Worm (Caenorhabditis elegans) whole organism, L4 larva: Measurements from ENCODE around the gene mxl-1.

Experiments
- F10B5.3 ChIP-seq: sonication (generic microtip); optimal IDR thresholded peaks from 2 replicates; lab custom pipeline; 2016; ENCODE audit warnings: mild to moderate bottlenecking, missing genetic modification characterization, missing compliant biosample characterization
- F49E8.2 ChIP-seq: sonication (generic microtip); optimal IDR thresholded peaks from 2 replicates; lab custom pipeline; 2016; ENCODE audit warnings: missing compliant biosample characterization, mild to moderate bottlenecking, missing genetic modification characterization, borderline replicate concordance
- Y48G9A.11 ChIP-seq: fragments of 200-800 bp; sonication (Bioruptor generic); IDR thresholded peaks from 2 replicates; pipeline ENCODE4 v1.3.6; 2022; ENCODE audit warnings: missing genetic modification reagents, missing genetic modification characterization, missing compliant biosample characterization
- aha-1 ChIP-seq: fragments of 150-350 bp; peaks from one replicate; lab custom pipeline; 2014; ENCODE audit warnings: missing biosample characterization, missing genetic modification characterization
- ceh-28 ChIP-seq: fragments of 150-350 bp; optimal IDR thresholded peaks from 2 replicates; lab custom pipeline; 2014; ENCODE audit warnings: missing biosample characterization, missing genetic modification reagents, missing genetic modification characterization
- ceh-32 ChIP-seq: sonication (generic microtip); optimal IDR thresholded peaks from 2 replicates; lab custom pipeline; 2016; ENCODE audit warnings: mild to moderate bottlenecking, missing genetic modification characterization, missing compliant biosample characterization; ENCODE audit not compliant: poor library complexity
- cey-2 ChIP-seq: sonication (generic microtip); optimal IDR thresholded peaks from 3 replicates; lab custom pipeline; 2017; ENCODE audit warnings: missing genetic modification characterization, mild to moderate bottlenecking, missing compliant biosample characterization, antibody characterized with exemption, borderline replicate concordance; ENCODE audit not compliant: insufficient read depth
- ctbp-1 ChIP-seq: fragments of 200-800 bp; sonication (Bioruptor generic); IDR thresholded peaks from 2 replicates; pipeline ENCODE4 v1.3.6; 2022; ENCODE audit warnings: missing genetic modification reagents, missing genetic modification characterization, missing compliant biosample characterization
- dpl-1 ChIP-seq: fragments of 150-350 bp; optimal IDR thresholded peaks from 2 replicates; lab custom pipeline; 2014; ENCODE audit warnings: missing biosample characterization, missing genetic modification reagents, missing genetic modification characterization
- dve-1 ChIP-seq: sonication (generic microtip); optimal IDR thresholded peaks from 2 replicates; lab custom pipeline; 2017; ENCODE audit warnings: antibody characterized with exemption, mild to moderate bottlenecking, missing genetic modification characterization, missing compliant biosample characterization; ENCODE audit not compliant: insufficient read depth
- fkh-10 ChIP-seq: fragments of 150-350 bp; optimal IDR thresholded peaks from 2 replicates; lab custom pipeline; 2014; ENCODE audit warnings: missing biosample characterization, missing genetic modification reagents, missing genetic modification characterization
- hlh-30 ChIP-seq: sonication (generic microtip); optimal IDR thresholded peaks from 2 replicates; lab custom pipeline; 2017; ENCODE audit warnings: antibody characterized with exemption, mild to moderate bottlenecking, missing genetic modification characterization, missing compliant biosample characterization; ENCODE audit not compliant: insufficient read depth
- hmg-1.1 ChIP-seq: fragments of 200-800 bp; sonication (Bioruptor generic); IDR thresholded peaks from 2 replicates; pipeline ENCODE4 v1.3.6; 2022; ENCODE audit warnings: missing genetic modification reagents, missing genetic modification characterization, missing compliant biosample characterization
- lin-1 ChIP-seq: fragments of 200-800 bp; sonication (Bioruptor generic); IDR thresholded peaks from 2 replicates; pipeline ENCODE4 v1.3.6; 2022; ENCODE audit warnings: missing genetic modification reagents, missing genetic modification characterization, missing compliant biosample characterization
- lin-13 ChIP-seq: fragments of 150-350 bp; optimal IDR thresholded peaks from 2 replicates; lab custom pipeline; 2014; ENCODE audit warnings: missing biosample characterization, missing genetic modification reagents, missing genetic modification characterization
- lin-15B ChIP-seq: fragments of 150-350 bp; sonication (generic microtip); optimal IDR thresholded peaks from 3 replicates; lab custom pipeline; 2014; ENCODE audit warnings: missing biosample characterization, missing genetic modification characterization
- lin-38 ChIP-seq: fragments of 200-800 bp; sonication (Bioruptor generic); IDR thresholded peaks from 2 replicates; pipeline ENCODE4 v1.3.6; 2022; ENCODE audit warnings: missing genetic modification reagents, missing genetic modification characterization, missing compliant biosample characterization
- madf-5 ChIP-seq, 2 experiments: fragments of 200-800 bp; sonication (Bioruptor generic); IDR thresholded peaks; 2 replicates each; pipeline ENCODE4 v1.3.6; 2022; ENCODE audit warnings: missing compliant biosample characterization in 2 of 2, missing genetic modification characterization in 2 of 2
- mep-1 ChIP-seq: fragments of 150-350 bp; sonication (generic microtip); optimal IDR thresholded peaks from 3 replicates; lab custom pipeline; 2014; ENCODE audit warnings: missing biosample characterization, missing genetic modification characterization
- mxl-3 ChIP-seq: fragments of 200-800 bp; sonication (Bioruptor generic); optimal IDR thresholded peaks from 2 replicates; lab custom pipeline; 2018; ENCODE audit warnings: mild to moderate bottlenecking, missing genetic modification characterization, missing compliant biosample characterization
- nhr-10 ChIP-seq: fragments of 150-350 bp; optimal IDR thresholded peaks from 2 replicates; lab custom pipeline; 2014; ENCODE audit warnings: missing biosample characterization, missing genetic modification characterization
- nhr-102 ChIP-seq: sonication (generic microtip); optimal IDR thresholded peaks from 2 replicates; lab custom pipeline; 2016; ENCODE audit warnings: mild to moderate bottlenecking, missing genetic modification characterization, moderate library complexity, missing compliant biosample characterization
- nhr-237 ChIP-seq: sonication (generic microtip); optimal IDR thresholded peaks from 2 replicates; lab custom pipeline; 2017; ENCODE audit warnings: missing biosample characterization, missing genetic modification characterization
- nhr-25 ChIP-seq: sonication (generic microtip); optimal IDR thresholded peaks from 2 replicates; lab custom pipeline; 2017; ENCODE audit warnings: missing genetic modification characterization, mild to moderate bottlenecking, missing compliant biosample characterization, antibody characterized with exemption, moderate library complexity, borderline replicate concordance; ENCODE audit not compliant: insufficient read depth
- nhr-6 ChIP-seq: fragments of 150-350 bp; optimal IDR thresholded peaks from 2 replicates; lab custom pipeline; 2014; ENCODE audit warnings: missing biosample characterization, missing genetic modification characterization
- nhr-76 ChIP-seq: fragments of 150-350 bp; optimal IDR thresholded peaks from 2 replicates; lab custom pipeline; 2014; ENCODE audit warnings: missing biosample characterization, missing genetic modification characterization
- nhr-77 ChIP-seq: fragments of 150-350 bp; optimal IDR thresholded peaks from 2 replicates; lab custom pipeline; 2014; ENCODE audit warnings: missing biosample characterization, missing genetic modification characterization
- pha-4 ChIP-seq, 2 experiments: fragments of 150-350 bp in 1 of 2; fragments of 200-800 bp in 1 of 2; sonication (Bioruptor generic) in 1 of 2; IDR thresholded peaks in 1 of 2; optimal IDR thresholded peaks in 1 of 2; 2 replicates each; pipeline versions ENCODE4 v1.3.6 to Lab custom; 2014 to 2022; ENCODE audit warnings: missing genetic modification characterization in 2 of 2, missing genetic modification reagents in 2 of 2, missing biosample characterization in 1 of 2, missing compliant biosample characterization in 1 of 2
- php-3 ChIP-seq: fragments of 200-800 bp; sonication (Bioruptor generic); IDR thresholded peaks from 2 replicates; pipeline ENCODE4 v1.3.6; 2022; ENCODE audit warnings: missing genetic modification reagents, missing genetic modification characterization, missing compliant biosample characterization
- rbr-2 ChIP-seq: sonication (generic microtip); optimal IDR thresholded peaks from 2 replicates; lab custom pipeline; 2016; ENCODE audit warnings: missing genotype, missing genetic modification characterization, missing compliant biosample characterization
- saeg-2 ChIP-seq: fragments of 200-800 bp; sonication (Bioruptor generic); IDR thresholded peaks from 2 replicates; pipeline ENCODE4 v1.3.6; 2022; ENCODE audit warnings: missing genetic modification reagents, missing genetic modification characterization, missing compliant biosample characterization
- spr-3 ChIP-seq: fragments of 200-800 bp; sonication (Bioruptor generic); optimal IDR thresholded peaks from 2 replicates; lab custom pipeline; 2018; ENCODE audit warnings: mild to moderate bottlenecking, missing genetic modification characterization, missing compliant biosample characterization
- tra-1 ChIP-seq: fragments of 200-800 bp; sonication (Bioruptor generic); IDR thresholded peaks from 2 replicates; pipeline ENCODE4 v1.3.6; 2022; ENCODE audit warnings: missing genetic modification reagents, missing genetic modification characterization, missing compliant biosample characterization
- unc-130 ChIP-seq: sonication (generic microtip); optimal IDR thresholded peaks from 2 replicates; lab custom pipeline; 2016; ENCODE audit warnings: missing genetic modification reagents, missing genetic modification characterization, missing compliant biosample characterization
- unc-39 ChIP-seq: sonication (generic microtip); optimal IDR thresholded peaks from 2 replicates; lab custom pipeline; 2017; ENCODE audit warnings: missing biosample characterization, missing genetic modification characterization
- vab-7 ChIP-seq: fragments of 200-800 bp; sonication (Bioruptor generic); IDR thresholded peaks from 2 replicates; pipeline ENCODE4 v1.3.6; 2022; ENCODE audit warnings: missing genetic modification reagents, missing genetic modification characterization, missing compliant biosample characterization

Gene mxl-1

ce11 chrV:11239187-11239725, 5.4 kb upstream of the mxl-1 start, which contains the start of the genes dvc-1 and ima-1 (continued):
- no peak for TF ChIP-seq tra-1 (GFP tag; lab: Robert Waterston, UW)
- 0 out of 2 replicates have a peak, but pooled peaks have one; percentile 8 for TF ChIP-seq ctbp-1 (GFP tag; lab: Robert Waterston, UW)
- TF ChIP-seq aha-1 (tag; lab: Kevin White, UChicago), result no peak
- no peak for TF ChIP-seq unc-39 (tag; lab: Kevin White, UChicago)
- 0 out of 2 replicates have a peak, but pooled peaks have one; percentile 30 for TF ChIP-seq php-3
- peak; percentile 82 for TF ChIP-seq lin-38
- no peak for TF ChIP-seq ceh-32 (tag; lab: Kevin White, UChicago)
- peak; percentile 50 for TF ChIP-seq nhr-6
- TF ChIP-seq saeg-2 (GFP tag; lab: Robert Waterston, UW), result no peak
- peak; percentile 49; the same call in 1 of the 2 replicates for TF ChIP-seq hmg-1.1 (GFP tag; lab: Robert Waterston, UW)
- TF ChIP-seq mep-1 (tag; lab: Kevin White, UChicago), result peak; percentile 59
- no peak for TF ChIP-seq madf-5 (GFP tag; IDR thresholded peaks at IDR 0.05; lab: Robert Waterston, UW)
- TF ChIP-seq hlh-30 (tag; lab: Kevin White, UChicago), result peak; percentile 75
- peak; percentile 43; the same call in 1 of the 2 replicates for TF ChIP-seq pha-4 (GFP tag; IDR thresholded peaks at IDR 0.05; lab: Robert Waterston, UW)
- no peak for TF ChIP-seq pha-4 (tag; optimal IDR thresholded peaks at IDR 0.05; lab: Kevin White, UChicago)
- TF ChIP-seq lin-1, result no peak
- peak; percentile 57 for TF ChIP-seq dpl-1
- peak; percentile 45 for TF ChIP-seq vab-7 (GFP tag; lab: Robert Waterston, UW)
- peak; percentile 58 for TF ChIP-seq nhr-77 (tag; lab: Kevin White, UChicago)
- peak; percentile 17 for TF ChIP-seq rbr-2 (tag; lab: Kevin White, UChicago)
- TF ChIP-seq F49E8.2, result peak; percentile 31
- TF ChIP-seq fkh-10 (GFP tag; lab: Kevin White, UChicago), result no peak
- peak; percentile 63 for TF ChIP-seq lin-13 (GFP tag; lab: Kevin White, UChicago)
- peak; percentile 96 for TF ChIP-seq unc-130 (GFP tag; lab: Kevin White, UChicago)
- no peak for TF ChIP-seq lin-15B (tag; lab: Kevin White, UChicago)
- no peak for TF ChIP-seq nhr-25 (tag; lab: Kevin White, UChicago)
- 0 out of 2 replicates have a peak, but pooled peaks have one; percentile 27 for TF ChIP-seq Y48G9A.11
- peak; percentile 43 for TF ChIP-seq dve-1 (tag; lab: Kevin White, UChicago)
- peak; percentile 11 for TF ChIP-seq mxl-3 (GFP tag; lab: Kevin White, UChicago)
- TF ChIP-seq, all 104 proteins: peak for 26

ce11 chrV:11241580-11241979, 3.1 kb upstream of the mxl-1 start, which contains the start of gene pgap-1:
TSS of gene pgap-1 (plus strand) at chrV:11241880.
- TF ChIP-seq F10B5.3 (tag; lab: Kevin White, UChicago), result no peak
- TF ChIP-seq ceh-28 (tag; lab: Kevin White, UChicago), result no peak
- TF ChIP-seq unc-130 (GFP tag; lab: Kevin White, UChicago), result no peak
- no peak for TF ChIP-seq nhr-10 (tag; lab: Kevin White, UChicago)
- no peak for TF ChIP-seq nhr-25 (tag; lab: Kevin White, UChicago)
- no peak for TF ChIP-seq saeg-2 (GFP tag; lab: Robert Waterston, UW)
- no peak for TF ChIP-seq nhr-76 (tag; lab: Kevin White, UChicago)
- no peak for TF ChIP-seq nhr-237 (tag; lab: Kevin White, UChicago)
- no peak for TF ChIP-seq cey-2 (tag; lab: Kevin White, UChicago)
- no peak for TF ChIP-seq spr-3
- TF ChIP-seq nhr-77 (tag; lab: Kevin White, UChicago), result no peak
- TF ChIP-seq ceh-32 (tag; lab: Kevin White, UChicago), result no peak
- TF ChIP-seq nhr-102 (tag; lab: Kevin White, UChicago), result no peak
